Fruit fly (Drosophila melanogaster): Measurements from ENCODE around the gene CG32091.

Gene CG32091

dm6 chr3L:11626229-11626826, 4.9 kb upstream of the CG32091 start, which contains the start of gene PCID2 (continued):
- no peak for TF ChIP-seq CG4282 (GFP tag; optimal IDR thresholded peaks at IDR 0.05)
- TF ChIP-seq CG31365 (tag; optimal IDR thresholded peaks at IDR 0.05), result no peak
- no peak for TF ChIP-seq CG11560 (tag; IDR thresholded peaks at IDR 0.05)
- no peak for TF ChIP-seq CG12236 (GFP tag; optimal IDR thresholded peaks at IDR 0.05)
- TF ChIP-seq stwl (tag; optimal IDR thresholded peaks at IDR 0.05), result peak; percentile 68
- no peak for TF ChIP-seq otp (GFP tag; IDR thresholded peaks at IDR 0.05)
- no peak for TF ChIP-seq CG9817 (tag; optimal IDR thresholded peaks at IDR 0.05)
- no peak for TF ChIP-seq CG10274 (GFP tag; optimal IDR thresholded peaks at IDR 0.05)
- TF ChIP-seq Dfd (GFP tag; optimal IDR thresholded peaks at IDR 0.05), result no peak
- TF ChIP-seq bbx (GFP tag; IDR thresholded peaks at IDR 0.05; ENCODE audit: partially characterized antibody), result peak; percentile 80
- TF ChIP-seq kah (GFP tag; optimal IDR thresholded peaks at IDR 0.05), result no peak
- no peak for TF ChIP-seq CG5180 (GFP tag; optimal IDR thresholded peaks at IDR 0.05)
- TF ChIP-seq ro (GFP tag; IDR thresholded peaks at IDR 0.05), result no peak
- TF ChIP-seq CG2889 (GFP tag; IDR thresholded peaks at IDR 0.05), result no peak
- TF ChIP-seq HLH4C (GFP tag; IDR thresholded peaks at IDR 0.05; ENCODE audit: partially characterized antibody), result peak; percentile 68; the same call in 1 of the 3 replicates
- no peak for TF ChIP-seq Ada2b (GFP tag; IDR thresholded peaks at IDR 0.05)
- no peak for TF ChIP-seq MESR4 (GFP tag; optimal IDR thresholded peaks at IDR 0.05)
- TF ChIP-seq E2f1 (GFP tag; IDR thresholded peaks at IDR 0.05), result no peak
- no peak for TF ChIP-seq CG18476 (GFP tag; optimal IDR thresholded peaks at IDR 0.05)
- TF ChIP-seq CG7987 (GFP tag; optimal IDR thresholded peaks at IDR 0.05), result no peak
- TF ChIP-seq Doc3 (GFP tag; IDR thresholded peaks at IDR 0.05; ENCODE audit: partially characterized antibody), result peak; percentile 80
- TF ChIP-seq Jarid2 (GFP tag; optimal IDR thresholded peaks at IDR 0.05), result no peak
- no peak for TF ChIP-seq gce (GFP tag; IDR thresholded peaks at IDR 0.05)
- TF ChIP-seq CG8281 (tag; optimal IDR thresholded peaks at IDR 0.05), result no peak
- TF ChIP-seq eyg (GFP tag; optimal IDR thresholded peaks at IDR 0.05), result no peak
- no peak for TF ChIP-seq CG8765 (GFP tag; IDR thresholded peaks at IDR 0.05)
- TF ChIP-seq ken (GFP tag; IDR thresholded peaks at IDR 0.05), result no peak
- TF ChIP-seq CG1024 (GFP tag; IDR thresholded peaks at IDR 0.05), result no peak
- no peak for TF ChIP-seq Hr78 (GFP tag; optimal IDR thresholded peaks at IDR 0.05)
- no peak for TF ChIP-seq Nf-YA (GFP tag; IDR thresholded peaks at IDR 0.05)
- no peak for TF ChIP-seq wek (GFP tag; optimal IDR thresholded peaks at IDR 0.05)
- TF ChIP-seq dm (GFP tag; optimal IDR thresholded peaks at IDR 0.05), result no peak
- no peak for TF ChIP-seq ac (GFP tag; optimal IDR thresholded peaks at IDR 0.05)
- TF ChIP-seq CG17912 (GFP tag; optimal IDR thresholded peaks at IDR 0.05), result no peak
- peak; percentile 28 for TF ChIP-seq pzg (GFP tag; optimal IDR thresholded peaks at IDR 0.05)
- TF ChIP-seq CG18011 (GFP tag; optimal IDR thresholded peaks at IDR 0.05), result no peak
- no peak for TF ChIP-seq CG4328 (GFP tag; optimal IDR thresholded peaks at IDR 0.05)
- peak; percentile 68 for TF ChIP-seq BEAF-32 (GFP tag; optimal IDR thresholded peaks at IDR 0.05)
- no peak for TF ChIP-seq CG13624 (GFP tag; optimal IDR thresholded peaks at IDR 0.05)
- no peak for TF ChIP-seq CG33557 (GFP tag; optimal IDR thresholded peaks at IDR 0.05)
- no peak for TF ChIP-seq Hr39 (optimal IDR thresholded peaks at IDR 0.05)
- peak; percentile 77 for TF ChIP-seq CG6791 (GFP tag; IDR thresholded peaks at IDR 0.05; ENCODE audit: partially characterized antibody)
- no peak for TF ChIP-seq CG6765 (GFP tag; optimal IDR thresholded peaks at IDR 0.05)
- no peak for TF ChIP-seq kay (GFP tag; optimal IDR thresholded peaks at IDR 0.05)
- TF ChIP-seq Dll (GFP tag; IDR thresholded peaks at IDR 0.05; ENCODE audit: partially characterized antibody), result peak; percentile 87
- TF ChIP-seq cg (GFP tag; optimal IDR thresholded peaks at IDR 0.05), result no peak
- TF ChIP-seq klu (GFP tag; IDR thresholded peaks at IDR 0.05), result no peak
- TF ChIP-seq crp (GFP tag; optimal IDR thresholded peaks at IDR 0.05), result no peak
- no peak for TF ChIP-seq schlank (tag; optimal IDR thresholded peaks at IDR 0.05)
- TF ChIP-seq CG1792 (GFP tag; optimal IDR thresholded peaks at IDR 0.05), result no peak
